Fruit fly (Drosophila melanogaster) whole organism, embryonic: ENCODE data around the gene Tango5.

Experiments
- Abd-B ChIP-seq: fragments of 200-800 bp; sonication (Bioruptor generic); optimal IDR thresholded peaks from 2 replicates; lab custom pipeline; 2018; ENCODE audit warnings: missing biosample characterization, mild to moderate bottlenecking, missing genetic modification characterization, moderate library complexity
- Atf3 ChIP-seq: fragments of 200-800 bp; sonication (Bioruptor generic); optimal IDR thresholded peaks from 3 replicates; lab custom pipeline; 2016; ENCODE audit warnings: missing biosample characterization, missing genetic modification characterization
- CG10147 ChIP-seq: fragments of 200-800 bp; sonication (Bioruptor generic); optimal IDR thresholded peaks from 2 replicates; lab custom pipeline; 2019; ENCODE audit warnings: missing biosample characterization, mild to moderate bottlenecking, missing genetic modification characterization, moderate library complexity
- CG10462 ChIP-seq: fragments of 200-800 bp; sonication (Bioruptor generic); optimal IDR thresholded peaks from 2 replicates; lab custom pipeline; 2016; ENCODE audit warnings: missing biosample characterization, missing genetic modification characterization
- CG11504 ChIP-seq: fragments of 200-800 bp; sonication (Bioruptor generic); optimal IDR thresholded peaks from 3 replicates; lab custom pipeline; 2019; ENCODE audit warnings: missing biosample characterization, mild to moderate bottlenecking, missing genetic modification characterization, moderate library complexity
- CG12155 ChIP-seq: fragments of 200-800 bp; sonication (Bioruptor generic); optimal IDR thresholded peaks from 3 replicates; lab custom pipeline; 2016; ENCODE audit warnings: missing biosample characterization, missing genetic modification characterization
- CG12299 ChIP-seq: fragments of 200-800 bp; sonication (Bioruptor generic); optimal IDR thresholded peaks from 2 replicates; lab custom pipeline; 2018; ENCODE audit warnings: missing biosample characterization, mild to moderate bottlenecking, missing genetic modification characterization
- CG12391 ChIP-seq: fragments of 200-800 bp; sonication (Bioruptor generic); optimal IDR thresholded peaks from 3 replicates; lab custom pipeline; 2018; ENCODE audit warnings: missing biosample characterization, mild to moderate bottlenecking, missing genetic modification characterization, moderate library complexity
- CG13123 ChIP-seq: fragments of 200-800 bp; sonication (Bioruptor generic); optimal IDR thresholded peaks from 2 replicates; lab custom pipeline; 2016; ENCODE audit warnings: missing biosample characterization, missing genetic modification characterization
- CG15011 ChIP-seq: fragments of 200-800 bp; sonication (Bioruptor generic); optimal IDR thresholded peaks from 3 replicates; lab custom pipeline; 2018; ENCODE audit warnings: missing biosample characterization, mild to moderate bottlenecking, missing genetic modification characterization
- CG1529 ChIP-seq: fragments of 200-800 bp; sonication (Bioruptor generic); optimal IDR thresholded peaks from 3 replicates; lab custom pipeline; 2018; ENCODE audit warnings: missing biosample characterization, missing genetic modification characterization
- CG15479 ChIP-seq: fragments of 200-800 bp; sonication (Bioruptor generic); optimal IDR thresholded peaks from 3 replicates; lab custom pipeline; 2019; ENCODE audit warnings: missing biosample characterization, mild to moderate bottlenecking, missing genetic modification characterization, moderate library complexity
- CG1602 ChIP-seq: fragments of 200-800 bp; sonication (Bioruptor generic); optimal IDR thresholded peaks from 3 replicates; lab custom pipeline; 2016; ENCODE audit warnings: missing biosample characterization, missing genetic modification characterization
- CG1603 ChIP-seq: fragments of 200-800 bp; sonication (Bioruptor generic); optimal IDR thresholded peaks from 2 replicates; lab custom pipeline; 2019; ENCODE audit warnings: missing biosample characterization, mild to moderate bottlenecking, missing genetic modification characterization, moderate library complexity
- CG17912 ChIP-seq: fragments of 200-800 bp; sonication (Bioruptor generic); optimal IDR thresholded peaks from 2 replicates; lab custom pipeline; 2018; ENCODE audit warnings: missing biosample characterization, mild to moderate bottlenecking, missing genetic modification characterization
- CG18262 ChIP-seq: fragments of 200-800 bp; optimal IDR thresholded peaks from 3 replicates; lab custom pipeline; 2019; ENCODE audit warnings: missing biosample characterization, mild to moderate bottlenecking, missing genetic modification characterization, moderate library complexity
- CG2678 ChIP-seq: fragments of 200-800 bp; sonication (Bioruptor generic); optimal IDR thresholded peaks from 3 replicates; lab custom pipeline; 2019; ENCODE audit warnings: missing biosample characterization, mild to moderate bottlenecking, missing genetic modification characterization, moderate library complexity
- CG31388 ChIP-seq: fragments of 200-800 bp; sonication (Bioruptor generic); optimal IDR thresholded peaks from 2 replicates; lab custom pipeline; 2016; ENCODE audit warnings: missing biosample characterization, missing genetic modification characterization
- CG32532 ChIP-seq: fragments of 200-800 bp; sonication (Bioruptor generic); IDR thresholded peaks from 2 replicates; pipeline ENCODE4 v1.3.6; 2022; ENCODE audit warnings: missing biosample characterization, missing genetic modification characterization
- CG6765 ChIP-seq: fragments of 200-800 bp; sonication (Bioruptor generic); optimal IDR thresholded peaks from 3 replicates; lab custom pipeline; 2017; ENCODE audit warnings: missing biosample characterization, mild to moderate bottlenecking, missing genetic modification characterization
- CG9437 ChIP-seq: fragments of 200-800 bp; sonication (Bioruptor generic); optimal IDR thresholded peaks from 2 replicates; lab custom pipeline; 2018; ENCODE audit warnings: missing biosample characterization, mild to moderate bottlenecking, missing genetic modification characterization
- CG9876 ChIP-seq: fragments of 200-800 bp; sonication (Bioruptor generic); optimal IDR thresholded peaks from 2 replicates; lab custom pipeline; 2016; ENCODE audit warnings: missing biosample characterization, missing genetic modification characterization
- Camta ChIP-seq: fragments of 200-800 bp; sonication (Bioruptor generic); optimal IDR thresholded peaks from 2 replicates; lab custom pipeline; 2016; ENCODE audit warnings: missing biosample characterization, missing genetic modification characterization
- Chrac-16 ChIP-seq: fragments of 200-800 bp; sonication (Bioruptor generic); optimal IDR thresholded peaks from 3 replicates; lab custom pipeline; 2016; ENCODE audit warnings: missing biosample characterization, missing genetic modification characterization
- CkIIα-i1 ChIP-seq: fragments of 200-800 bp; sonication (Bioruptor generic); IDR thresholded peaks from 2 replicates; pipeline ENCODE4 v1.3.6; 2022; ENCODE audit warnings: missing biosample characterization, missing genetic modification characterization
- Dbx ChIP-seq: fragments of 200-800 bp; sonication (Bioruptor generic); IDR thresholded peaks from 3 replicates; pipeline ENCODE4 v1.3.6; 2022; ENCODE audit warnings: missing biosample characterization, missing genetic modification characterization
- Med ChIP-seq: fragments of 200-800 bp; sonication (Bioruptor generic); peaks from one replicate; lab custom pipeline; 2016; ENCODE audit warnings: missing biosample characterization, missing genetic modification characterization, mild to moderate bottlenecking, inconsistent platforms, moderate library complexity
- NC2β ChIP-seq: fragments of 200-800 bp; sonication (Bioruptor generic); optimal IDR thresholded peaks from 2 replicates; lab custom pipeline; 2016; ENCODE audit warnings: missing biosample characterization, missing genetic modification characterization
- Neu2 ChIP-seq: fragments of 200-800 bp; sonication (Bioruptor generic); optimal IDR thresholded peaks from 3 replicates; lab custom pipeline; 2016; ENCODE audit warnings: missing biosample characterization, missing genetic modification characterization, borderline replicate concordance
- Nf-YB ChIP-seq: fragments of 200-800 bp; sonication (Bioruptor generic); optimal IDR thresholded peaks from 3 replicates; lab custom pipeline; 2019; ENCODE audit warnings: missing biosample characterization, mild to moderate bottlenecking, missing genetic modification characterization, moderate library complexity
- Xrp1 ChIP-seq: fragments of 200-800 bp; sonication (Bioruptor generic); IDR thresholded peaks from 2 replicates; pipeline ENCODE4 v1.3.6; 2022; ENCODE audit warnings: missing biosample characterization, missing genetic modification characterization
- al ChIP-seq: fragments of 200-800 bp; sonication (Bioruptor generic); IDR thresholded peaks from 2 replicates; pipeline ENCODE4 v1.3.6; 2022; ENCODE audit warnings: missing biosample characterization, missing genetic modification characterization
- aop ChIP-seq: fragments of 200-800 bp; sonication (Bioruptor generic); IDR thresholded peaks from 2 replicates; pipeline ENCODE4 v1.3.6; 2022; ENCODE audit warnings: missing biosample characterization, missing genetic modification characterization
- cad ChIP-seq: fragments of >200 bp; optimal IDR thresholded peaks from 2 replicates; lab custom pipeline; 2017; ENCODE audit warnings: missing biosample characterization, missing genetic modification characterization
- cg ChIP-seq: fragments of 200-800 bp; sonication (Bioruptor generic); optimal IDR thresholded peaks from 3 replicates; lab custom pipeline; 2019; ENCODE audit warnings: missing biosample characterization, mild to moderate bottlenecking, missing genetic modification characterization, moderate library complexity
- chinmo ChIP-seq: fragments of 200-800 bp; sonication (Bioruptor generic); IDR thresholded peaks from 4 replicates; pipeline ENCODE4 v1.3.6; 2022; ENCODE audit warnings: missing biosample characterization, missing genetic modification characterization; ENCODE audit not compliant: partially characterized antibody
- dimm ChIP-seq: fragments of 200-800 bp; sonication (Bioruptor generic); IDR thresholded peaks from 2 replicates; pipeline ENCODE4 v1.3.6; 2022; ENCODE audit warnings: missing biosample characterization, missing genetic modification characterization
- fd3F ChIP-seq: fragments of 200-800 bp; sonication (Bioruptor generic); optimal IDR thresholded peaks from 2 replicates; lab custom pipeline; 2018; ENCODE audit warnings: missing biosample characterization, mild to moderate bottlenecking, missing genetic modification characterization, moderate library complexity
- insv ChIP-seq, 2 experiments: fragments of 200-800 bp; sonication (Bioruptor generic); optimal IDR thresholded peaks; 3 replicates each; lab custom pipeline; 2016 to 2018; ENCODE audit warnings: missing biosample characterization in 2 of 2, missing genetic modification characterization in 2 of 2
- kay ChIP-seq: fragments of 200-800 bp; sonication (Bioruptor generic); optimal IDR thresholded peaks from 2 replicates; lab custom pipeline; 2016; ENCODE audit warnings: missing biosample characterization, missing genetic modification characterization
- pb ChIP-seq: fragments of 200-800 bp; sonication (Bioruptor generic); optimal IDR thresholded peaks from 3 replicates; lab custom pipeline; 2016; ENCODE audit warnings: missing biosample characterization, missing genetic modification characterization
- sens ChIP-seq: fragments of 200-800 bp; sonication (Bioruptor generic); peaks from one replicate; lab custom pipeline; 2016; ENCODE audit warnings: missing biosample characterization, missing genetic modification characterization
- sisA ChIP-seq: fragments of 200-800 bp; sonication (Bioruptor generic); IDR thresholded peaks from 2 replicates; pipeline ENCODE4 v1.3.6; 2022; ENCODE audit warnings: missing biosample characterization, missing genetic modification characterization
- sr ChIP-seq: fragments of 200-800 bp; sonication (Bioruptor generic); IDR thresholded peaks from 3 replicates; pipeline ENCODE4 v1.3.6; 2022; ENCODE audit warnings: missing biosample characterization, missing genetic modification characterization
- tgo ChIP-seq: fragments of 200-800 bp; sonication (Bioruptor generic); IDR thresholded peaks from 3 replicates; pipeline ENCODE4 v1.3.6; 2022; ENCODE audit warnings: missing biosample characterization, missing genetic modification characterization
- tin ChIP-seq: fragments of 200-800 bp; sonication (Bioruptor generic); optimal IDR thresholded peaks from 3 replicates; lab custom pipeline; 2016; ENCODE audit warnings: missing biosample characterization, missing genetic modification characterization
- tll ChIP-seq, 2 experiments: fragments of 200-800 bp in 1 of 2; fragments of >200 bp in 1 of 2; sonication (Bioruptor generic) in 1 of 2; optimal IDR thresholded peaks; 2 replicates each; lab custom pipeline; 2017 to 2019; ENCODE audit warnings: missing biosample characterization in 2 of 2, missing genetic modification characterization in 2 of 2, mild to moderate bottlenecking in 1 of 2, moderate library complexity in 1 of 2
- twi ChIP-seq: fragments of 200-800 bp; optimal IDR thresholded peaks from 2 replicates; lab custom pipeline; 2019; ENCODE audit warnings: missing biosample characterization, mild to moderate bottlenecking, missing genetic modification characterization, moderate library complexity

Gene Tango5

DNA sequence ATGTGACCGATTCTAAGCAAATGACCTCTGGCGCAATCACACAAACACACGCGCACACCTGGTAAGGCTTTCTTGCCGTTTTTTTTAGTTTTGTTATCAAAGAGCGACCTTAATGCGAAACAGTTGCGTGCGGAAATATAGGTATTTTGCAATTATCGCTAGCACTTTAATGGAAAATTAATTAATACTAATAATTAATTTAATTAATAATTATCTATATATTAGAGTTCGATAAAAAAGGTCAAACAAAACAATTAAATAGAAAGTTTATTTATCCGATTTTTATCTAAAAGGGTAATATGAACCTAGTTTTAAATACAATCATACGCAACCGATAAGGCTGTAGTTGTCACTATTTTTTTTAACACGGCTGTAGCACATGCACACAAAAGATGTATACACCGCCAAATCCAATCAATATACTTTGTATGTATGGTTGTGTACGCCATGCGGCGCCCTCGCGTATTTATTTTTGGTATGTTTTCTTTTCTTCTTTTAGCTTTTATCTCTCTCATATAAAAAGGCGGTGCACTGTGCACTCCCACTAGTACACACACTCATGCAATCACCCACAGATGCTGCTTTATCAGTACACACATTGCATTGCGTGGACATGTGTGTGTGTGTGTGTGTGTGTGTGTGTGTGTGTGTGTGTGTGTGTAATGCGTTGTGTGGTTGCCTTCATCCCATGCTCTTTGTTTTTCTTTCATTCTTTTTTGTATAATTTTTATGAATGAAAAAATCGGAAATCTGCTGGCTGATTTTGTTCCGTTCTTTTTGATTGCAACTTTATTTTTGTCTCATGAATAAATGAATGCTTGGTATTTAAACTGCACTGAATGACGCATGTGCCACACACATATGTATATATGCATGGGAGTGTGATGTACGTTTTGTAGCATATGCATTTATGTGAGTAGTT lies 38.5 kb upstream of the Tango5 start (continued):
- TF ChIP-seq CG10462 = peak; percentile 41
- no peak for TF ChIP-seq CG13123
- TF ChIP-seq sens = peak; percentile 86
- TF ChIP-seq kay (GFP tag; lab: Kevin White, UChicago) = no peak
- peak; percentile 52 for TF ChIP-seq fd3F (GFP tag; lab: Kevin White, UChicago)
- TF ChIP-seq CG11504 (tag; lab: Kevin White, UChicago) = no peak
- TF ChIP-seq al (GFP tag; lab: Robert Waterston, UW) = no peak
- 0 out of 2 replicates have a peak, but pooled peaks have one; percentile 33 for TF ChIP-seq sisA (GFP tag; lab: Robert Waterston, UW)
- no peak for TF ChIP-seq sr (GFP tag; lab: Robert Waterston, UW)
- peak; percentile 86 for TF ChIP-seq CG2678 (tag; lab: Kevin White, UChicago)
- TF ChIP-seq NC2β = no peak
- TF ChIP-seq CG9876 = no peak
- TF ChIP-seq CG31388 (GFP tag; lab: Kevin White, UChicago) = no peak
- peak; percentile 65 for TF ChIP-seq CG9437 (GFP tag; lab: Kevin White, UChicago)
- TF ChIP-seq Dbx (GFP tag; lab: Robert Waterston, UW) = no peak
- no peak for TF ChIP-seq CG15011 (GFP tag; lab: Kevin White, UChicago)
- TF ChIP-seq CG1529 (GFP tag; lab: Kevin White, UChicago) = peak; percentile 47
- no peak for TF ChIP-seq CkIIα-i1

DNA sequence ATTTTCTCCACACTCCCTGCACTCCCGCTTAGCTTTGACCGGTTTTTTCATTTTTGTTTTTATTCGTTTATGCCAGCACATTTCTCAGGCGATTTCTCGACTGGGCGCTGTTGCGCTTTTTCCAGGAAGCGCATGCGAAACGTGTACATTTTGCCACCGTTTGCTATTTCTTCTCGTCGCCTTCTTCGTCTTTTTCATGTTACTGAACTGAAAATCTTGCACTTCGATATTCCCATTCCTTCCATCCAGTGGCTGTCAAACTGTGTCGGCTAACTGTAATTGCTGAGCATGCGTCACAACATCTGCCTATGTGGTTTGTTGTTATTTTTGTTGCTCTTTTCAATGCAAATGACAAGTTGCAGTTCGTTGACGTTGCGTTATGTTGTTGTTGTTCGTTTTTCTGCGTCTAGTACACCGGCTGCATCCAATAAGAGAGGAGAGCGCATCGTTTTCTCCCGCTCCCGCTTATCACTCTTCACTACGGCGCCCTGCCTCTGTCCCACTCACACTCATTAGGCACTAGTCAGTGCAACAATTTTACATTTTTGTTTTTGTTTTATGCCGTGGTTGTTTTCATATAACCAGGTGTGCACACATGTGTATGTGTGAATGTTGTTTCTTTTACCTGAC lies 37.7 kb upstream of the Tango5 start:
- TF ChIP-seq CG6765 (GFP tag; lab: Kevin White, UChicago) (no peak), CG10147 (GFP tag; lab: Kevin White, UChicago) (no peak), insv (GFP tag; optimal IDR thresholded peaks at IDR 0.05; lab: Kevin White, UChicago) (peak in 1 of 2 experiments; percentile 51), dimm (no peak), tll (GFP tag; optimal IDR thresholded peaks at IDR 0.05; lab: Kevin White, UChicago) (peak in 1 of 2 experiments; percentile 61), CG15479 (peak; percentile 59), CG31388 (GFP tag; lab: Kevin White, UChicago) (no peak), CG18262 (tag; lab: Kevin White, UChicago) (no peak), Med (peak; percentile 7), CG12155 (GFP tag; lab: Kevin White, UChicago) (no peak), CG17912 (no peak), Neu2 (GFP tag; lab: Kevin White, UChicago) (no peak), Atf3 (no peak), Camta (GFP tag; lab: Kevin White, UChicago) (no peak), Abd-B (GFP tag; lab: Kevin White, UChicago) (no peak), Xrp1 (GFP tag; lab: Robert Waterston, UW) (no peak), CG1603 (no peak), CG1602 (GFP tag; lab: Kevin White, UChicago) (no peak), pb (no peak), CG9437 (GFP tag; lab: Kevin White, UChicago) (no peak), CG12391 (tag; lab: Kevin White, UChicago) (no peak), chinmo (GFP tag; lab: Robert Waterston, UW) (peak; percentile 66; the same call in 1 of the 4 replicates), aop (no peak), cad (peak; percentile 35), twi (tag; lab: Kevin White, UChicago) (no peak), Chrac-16 (GFP tag; lab: Kevin White, UChicago) (no peak), tgo (no peak), CG32532 (GFP tag; lab: Robert Waterston, UW) (no peak), Nf-YB (GFP tag; lab: Kevin White, UChicago) (peak; percentile 76), cg (GFP tag; lab: Kevin White, UChicago) (peak; percentile 41), CG12299 (tag; lab: Kevin White, UChicago) (no peak), tin (GFP tag; lab: Kevin White, UChicago) (no peak)
